Worm (Caenorhabditis elegans): ENCODE data around the gene popl-1.

ce11 chrIII:6422721-6423120 is 8.0 kb downstream of the popl-1 start:
- TF ChIP-seq hif-1 (tag; optimal IDR thresholded peaks at IDR 0.05) (no peak), lin-39 (tag; optimal IDR thresholded peaks at IDR 0.05) (no peak), mxl-2 (GFP tag; conservative IDR thresholded peaks at IDR 0.05) (no peak), egl-27 (tag; optimal IDR thresholded peaks at IDR 0.05) (no peak)

Measured in whole organism, L4 larva.